Fruit fly (Drosophila melanogaster) whole organism, embryonic: ENCODE data around the gene Dic4.

Experiments
- Atf3 ChIP-seq: fragments of 200-800 bp; sonication (Bioruptor generic); optimal IDR thresholded peaks from 3 replicates; lab custom pipeline; 2016; ENCODE audit warnings: missing biosample characterization, missing genetic modification characterization
- Bdp1 ChIP-seq: fragments of 200-800 bp; sonication (Bioruptor generic); optimal IDR thresholded peaks from 3 replicates; lab custom pipeline; 2016; ENCODE audit warnings: missing biosample characterization, missing genetic modification characterization
- CG14050 ChIP-seq: fragments of 200-800 bp; sonication (Bioruptor generic); IDR thresholded peaks from 3 replicates; pipeline ENCODE4 v1.3.6; 2022; ENCODE audit warnings: missing biosample characterization, missing genetic modification characterization
- CG1602 ChIP-seq: fragments of 200-800 bp; sonication (Bioruptor generic); optimal IDR thresholded peaks from 3 replicates; lab custom pipeline; 2016; ENCODE audit warnings: missing biosample characterization, missing genetic modification characterization
- CG1647 ChIP-seq: fragments of 200-800 bp; sonication (Bioruptor generic); optimal IDR thresholded peaks from 3 replicates; lab custom pipeline; 2016; ENCODE audit warnings: missing biosample characterization, missing genetic modification characterization
- CG16815 ChIP-seq: fragments of 200-800 bp; sonication (Bioruptor generic); optimal IDR thresholded peaks from 3 replicates; lab custom pipeline; 2017; ENCODE audit warnings: missing biosample characterization, mild to moderate bottlenecking, missing genetic modification characterization
- CG1792 ChIP-seq: fragments of 200-800 bp; sonication (Bioruptor generic); optimal IDR thresholded peaks from 2 replicates; lab custom pipeline; 2016; ENCODE audit warnings: missing biosample characterization, missing genetic modification characterization
- CG1832 ChIP-seq: fragments of 200-800 bp; sonication (Bioruptor generic); optimal IDR thresholded peaks from 2 replicates; lab custom pipeline; 2017; ENCODE audit warnings: missing biosample characterization, mild to moderate bottlenecking, missing genetic modification characterization, inconsistent platforms
- CG2202 ChIP-seq: fragments of 200-800 bp; sonication (Bioruptor generic); optimal IDR thresholded peaks from 2 replicates; lab custom pipeline; 2018; ENCODE audit warnings: missing biosample characterization, mild to moderate bottlenecking, missing genetic modification characterization
- CG30020 ChIP-seq: fragments of 200-800 bp; optimal IDR thresholded peaks from 2 replicates; lab custom pipeline; 2019; ENCODE audit warnings: missing biosample characterization, mild to moderate bottlenecking, missing genetic modification characterization, moderate library complexity
- CG31388 ChIP-seq: fragments of 200-800 bp; sonication (Bioruptor generic); optimal IDR thresholded peaks from 2 replicates; lab custom pipeline; 2016; ENCODE audit warnings: missing biosample characterization, missing genetic modification characterization
- CG3726 ChIP-seq: fragments of 200-800 bp; sonication (Bioruptor generic); IDR thresholded peaks from 3 replicates; pipeline ENCODE4, ENCODE4 v1.3.6; 2022; ENCODE audit warnings: missing biosample characterization, missing genetic modification characterization
- CHES-1-like ChIP-seq: fragments of 200-800 bp; sonication (Bioruptor generic); optimal IDR thresholded peaks from 2 replicates; lab custom pipeline; 2016; ENCODE audit warnings: missing biosample characterization, missing genetic modification characterization
- Chrac-16 ChIP-seq: fragments of 200-800 bp; sonication (Bioruptor generic); optimal IDR thresholded peaks from 3 replicates; lab custom pipeline; 2016; ENCODE audit warnings: missing biosample characterization, missing genetic modification characterization
- CkIIα-i1 ChIP-seq: fragments of 200-800 bp; sonication (Bioruptor generic); IDR thresholded peaks from 2 replicates; pipeline ENCODE4 v1.3.6; 2022; ENCODE audit warnings: missing biosample characterization, missing genetic modification characterization
- Dad ChIP-seq: fragments of 200-800 bp; sonication (Bioruptor generic); optimal IDR thresholded peaks from 3 replicates; lab custom pipeline; 2016; ENCODE audit warnings: missing biosample characterization, missing genetic modification characterization
- Gsc ChIP-seq: fragments of 200-800 bp; sonication (Bioruptor generic); IDR thresholded peaks from 2 replicates; pipeline ENCODE4 v1.3.6; 2022; ENCODE audit warnings: missing biosample characterization, missing genetic modification characterization
- H15 ChIP-seq: fragments of 200-800 bp; sonication (Bioruptor generic); IDR thresholded peaks from 3 replicates; pipeline ENCODE4 v1.3.6; 2022; ENCODE audit warnings: missing biosample characterization, missing genetic modification characterization
- HHEX ChIP-seq: fragments of 200-800 bp; sonication (Bioruptor generic); optimal IDR thresholded peaks from 3 replicates; lab custom pipeline; 2017; ENCODE audit warnings: missing biosample characterization, mild to moderate bottlenecking, missing genetic modification characterization, missing genetic modification reagents
- Mrtf ChIP-seq: fragments of 200-800 bp; sonication (Bioruptor generic); IDR thresholded peaks from 3 replicates; pipeline ENCODE4 v1.3.6; 2022; ENCODE audit warnings: missing biosample characterization, missing genetic modification characterization
- NC2β ChIP-seq: fragments of 200-800 bp; sonication (Bioruptor generic); optimal IDR thresholded peaks from 2 replicates; lab custom pipeline; 2016; ENCODE audit warnings: missing biosample characterization, missing genetic modification characterization
- Nf-YA ChIP-seq: fragments of 200-800 bp; sonication (Bioruptor generic); IDR thresholded peaks from 2 replicates; pipeline ENCODE4 v1.3.6; 2022; ENCODE audit warnings: missing biosample characterization, missing genetic modification characterization
- Oaz ChIP-seq: fragments of 200-800 bp; sonication (Bioruptor generic); IDR thresholded peaks from 2 replicates; pipeline ENCODE4 v1.3.6; 2022; ENCODE audit warnings: missing biosample characterization, missing genetic modification characterization
- Oli ChIP-seq: fragments of 200-800 bp; sonication (Bioruptor generic); optimal IDR thresholded peaks from 2 replicates; lab custom pipeline; 2018; ENCODE audit warnings: missing biosample characterization, mild to moderate bottlenecking, missing genetic modification characterization, moderate library complexity
- Opbp ChIP-seq: fragments of 200-800 bp; sonication (Bioruptor generic); IDR thresholded peaks from 3 replicates; pipeline ENCODE4 v1.3.6; 2022; ENCODE audit warnings: missing biosample characterization, missing genetic modification characterization; ENCODE audit not compliant: partially characterized antibody
- Poxn ChIP-seq: fragments of 200-800 bp; sonication (Bioruptor generic); IDR thresholded peaks from 2 replicates; pipeline ENCODE4 v1.3.6; 2022; ENCODE audit warnings: missing biosample characterization, missing genetic modification characterization
- amos ChIP-seq: fragments of 200-800 bp; sonication (Bioruptor generic); IDR thresholded peaks from 2 replicates; pipeline ENCODE4 v1.3.6; 2022; ENCODE audit warnings: missing biosample characterization, missing genetic modification characterization; ENCODE audit not compliant: partially characterized antibody
- ap ChIP-seq: fragments of 200-800 bp; sonication (Bioruptor generic); IDR thresholded peaks from 2 replicates; pipeline ENCODE4 v1.3.6; 2022; ENCODE audit warnings: missing biosample characterization, missing genetic modification characterization
- bowl ChIP-seq: fragments of 200-800 bp; sonication (Bioruptor generic); IDR thresholded peaks from 2 replicates; pipeline ENCODE4 v1.3.6; 2022; ENCODE audit warnings: missing biosample characterization, missing genetic modification characterization
- br ChIP-seq: fragments of >200 bp; optimal IDR thresholded peaks from 2 replicates; lab custom pipeline; 2017
- bsh ChIP-seq, 2 experiments: fragments of 200-800 bp; sonication (Bioruptor generic); optimal IDR thresholded peaks; 2 replicates each; lab custom pipeline; 2017 to 2018; ENCODE audit warnings: mild to moderate bottlenecking in 2 of 2, missing biosample characterization in 2 of 2, missing genetic modification characterization in 2 of 2, moderate library complexity in 1 of 2
- cas ChIP-seq: fragments of 200-800 bp; sonication (Bioruptor generic); IDR thresholded peaks from 2 replicates; pipeline ENCODE4 v1.3.6; 2022; ENCODE audit warnings: missing biosample characterization, missing genetic modification characterization
- chm ChIP-seq: fragments of 200-800 bp; sonication (Bioruptor generic); IDR thresholded peaks from 2 replicates; pipeline ENCODE4 v1.3.6; 2022; ENCODE audit warnings: missing biosample characterization, missing genetic modification characterization
- chn ChIP-seq: fragments of 200-800 bp; sonication (Bioruptor generic); optimal IDR thresholded peaks from 2 replicates; lab custom pipeline; 2016; ENCODE audit warnings: missing biosample characterization, missing genetic modification characterization
- crp ChIP-seq, 2 experiments: fragments of 200-800 bp; sonication (Bioruptor generic); optimal IDR thresholded peaks; 2 replicates in 1 of 2; 3 replicates in 1 of 2; lab custom pipeline; 2017; ENCODE audit warnings: missing biosample characterization in 2 of 2, missing genetic modification characterization in 2 of 2, mild to moderate bottlenecking in 1 of 2, moderate library complexity in 1 of 2
- dmrt11E ChIP-seq: fragments of 200-800 bp; sonication (Bioruptor generic); optimal IDR thresholded peaks from 3 replicates; lab custom pipeline; 2018; ENCODE audit warnings: missing biosample characterization, mild to moderate bottlenecking, missing genetic modification characterization, moderate library complexity
- dmrt99B ChIP-seq: fragments of 200-800 bp; sonication (Bioruptor generic); optimal IDR thresholded peaks from 2 replicates; lab custom pipeline; 2018; ENCODE audit warnings: missing biosample characterization, mild to moderate bottlenecking, missing genetic modification characterization, moderate library complexity
- ems ChIP-seq: fragments of 200-800 bp; sonication (Bioruptor generic); optimal IDR thresholded peaks from 3 replicates; lab custom pipeline; 2016; ENCODE audit warnings: missing biosample characterization, missing genetic modification characterization
- en ChIP-seq: fragments of 200-800 bp; sonication (Bioruptor generic); optimal IDR thresholded peaks from 2 replicates; lab custom pipeline; 2016; ENCODE audit warnings: missing biosample characterization, missing genetic modification characterization
- fd3F ChIP-seq: fragments of 200-800 bp; sonication (Bioruptor generic); optimal IDR thresholded peaks from 2 replicates; lab custom pipeline; 2018; ENCODE audit warnings: missing biosample characterization, mild to moderate bottlenecking, missing genetic modification characterization, moderate library complexity
- her ChIP-seq: fragments of 200-800 bp; sonication (Bioruptor generic); optimal IDR thresholded peaks from 2 replicates; lab custom pipeline; 2016; ENCODE audit warnings: missing biosample characterization, missing genetic modification characterization
- nmo ChIP-seq: fragments of 200-800 bp; sonication (Bioruptor generic); optimal IDR thresholded peaks from 2 replicates; lab custom pipeline; 2018; ENCODE audit warnings: missing biosample characterization, mild to moderate bottlenecking, missing genetic modification characterization, moderate library complexity
- oc ChIP-seq: fragments of 200-800 bp; sonication (Bioruptor generic); optimal IDR thresholded peaks from 2 replicates; lab custom pipeline; 2018; ENCODE audit warnings: missing biosample characterization, mild to moderate bottlenecking, missing genetic modification characterization, moderate library complexity
- odd ChIP-seq: fragments of 200-800 bp; sonication (Bioruptor generic); optimal IDR thresholded peaks from 2 replicates; lab custom pipeline; 2017; ENCODE audit warnings: missing biosample characterization, mild to moderate bottlenecking, missing genetic modification characterization
- onecut ChIP-seq: fragments of 200-800 bp; sonication (Bioruptor generic); IDR thresholded peaks from 2 replicates; pipeline ENCODE4 v1.3.6; 2022; ENCODE audit warnings: missing biosample characterization, missing genetic modification characterization
- rib ChIP-seq: fragments of 200-800 bp; sonication (Bioruptor generic); IDR thresholded peaks from 2 replicates; pipeline ENCODE4 v1.3.6; 2022; ENCODE audit warnings: missing biosample characterization, missing genetic modification characterization
- tll ChIP-seq, 2 experiments: fragments of 200-800 bp in 1 of 2; fragments of >200 bp in 1 of 2; sonication (Bioruptor generic) in 1 of 2; optimal IDR thresholded peaks; 2 replicates each; lab custom pipeline; 2017 to 2019; ENCODE audit warnings: missing biosample characterization in 2 of 2, missing genetic modification characterization in 2 of 2, mild to moderate bottlenecking in 1 of 2, moderate library complexity in 1 of 2
- tna ChIP-seq: fragments of 200-800 bp; sonication (Bioruptor generic); IDR thresholded peaks from 2 replicates; pipeline ENCODE4 v1.3.6; 2022; ENCODE audit warnings: missing biosample characterization, missing genetic modification characterization; ENCODE audit not compliant: partially characterized antibody
- ttk ChIP-seq: fragments of 200-800 bp; sonication (Bioruptor generic); IDR thresholded peaks from 2 replicates; pipeline ENCODE4 v2.1.2; 2022; ENCODE audit warnings: missing biosample characterization, missing genetic modification characterization
- unc-4 ChIP-seq: fragments of 200-800 bp; sonication (Bioruptor generic); IDR thresholded peaks from 2 replicates; pipeline ENCODE4 v1.3.6; 2022; ENCODE audit warnings: missing biosample characterization, missing genetic modification characterization; ENCODE audit not compliant: partially characterized antibody

Dic4 gene

DNA sequence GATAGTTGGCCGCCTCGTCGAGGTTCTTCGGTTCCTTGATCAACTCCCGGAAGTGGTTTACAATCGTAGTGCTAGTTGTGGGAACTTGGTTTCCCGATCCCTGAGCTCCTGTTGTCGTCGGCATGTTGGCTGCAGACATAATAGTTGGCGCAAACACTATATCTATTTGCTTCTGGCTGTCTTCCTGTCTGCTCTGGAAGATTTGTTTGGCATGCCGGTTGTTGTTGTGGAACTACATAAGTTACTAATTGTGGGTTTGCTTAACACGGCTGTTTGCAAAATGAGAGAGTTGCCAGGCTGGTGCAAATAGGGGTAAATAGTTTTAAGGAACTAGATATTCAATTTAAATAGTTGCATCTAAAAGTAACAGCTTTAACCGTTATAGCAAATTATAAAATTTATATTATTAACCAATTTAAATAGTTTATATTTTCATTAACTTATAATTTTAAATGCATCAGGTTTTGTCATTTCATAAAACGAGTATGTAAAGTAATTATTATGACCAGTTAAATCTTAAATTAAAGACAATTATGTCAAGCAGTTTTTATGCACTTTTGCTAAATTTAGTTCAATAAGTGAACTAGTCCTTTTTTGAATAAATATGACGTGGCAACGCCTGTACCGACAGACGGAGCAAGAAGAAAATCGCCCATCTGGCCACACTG, 16.5 kb downstream of the Dic4 start, which contains the start of the genes Sgf11 and CG32202 (continued):
- TF ChIP-seq tna (GFP tag; lab: Robert Waterston, UW) (no peak), odd (GFP tag; lab: Kevin White, UChicago) (peak; percentile 28), br (lab: Kevin White, UChicago) (no peak), CG30020 (tag; lab: Kevin White, UChicago) (peak; percentile 73), ems (no peak), Gsc (GFP tag; lab: Robert Waterston, UW) (no peak), H15 (GFP tag; lab: Robert Waterston, UW) (no peak), en (no peak), Poxn (GFP tag; lab: Robert Waterston, UW) (no peak), oc (tag; lab: Kevin White, UChicago) (no peak), CG1832 (GFP tag; lab: Kevin White, UChicago) (no peak), dmrt99B (no peak), CG16815 (GFP tag; lab: Kevin White, UChicago) (peak; percentile 47), onecut (GFP tag; lab: Robert Waterston, UW) (0 out of 2 replicates have a peak, but pooled peaks have one; percentile 18), CG1792 (GFP tag; lab: Kevin White, UChicago) (no peak), ttk (GFP tag; lab: Robert Waterston, UW) (no peak), CG1602 (peak; percentile 70), ap (GFP tag; lab: Robert Waterston, UW) (no peak), Dad (GFP tag; lab: Kevin White, UChicago) (no peak), CG2202 (tag; lab: Kevin White, UChicago) (peak; percentile 23), amos (GFP tag; lab: Robert Waterston, UW) (peak; percentile 34; the same call in 1 of the 2 replicates), CG31388 (GFP tag; lab: Kevin White, UChicago) (no peak), unc-4 (GFP tag; lab: Robert Waterston, UW) (no peak), CG3726 (GFP tag; lab: Robert Waterston, UW) (no peak), CG14050 (peak; percentile 47; the same call in 1 of the 3 replicates), rib (GFP tag; lab: Robert Waterston, UW) (no peak), CHES-1-like (GFP tag; lab: Kevin White, UChicago) (peak; percentile 8), NC2β (GFP tag; lab: Kevin White, UChicago) (peak; percentile 11), CkIIα-i1 (GFP tag; lab: Robert Waterston, UW) (no peak), nmo (GFP tag; lab: Kevin White, UChicago) (peak; percentile 85), Opbp (GFP tag; lab: Robert Waterston, UW) (no peak), chn (GFP tag; lab: Kevin White, UChicago) (no peak), Nf-YA (GFP tag; lab: Robert Waterston, UW) (no peak), cas (no peak), tll (GFP tag; optimal IDR thresholded peaks at IDR 0.05; lab: Kevin White, UChicago) (no peak), Bdp1 (no peak), Atf3 (GFP tag; lab: Kevin White, UChicago) (no peak), HHEX (GFP tag; lab: Kevin White, UChicago) (peak; percentile 41), chm (GFP tag; lab: Robert Waterston, UW) (no peak), CG1647 (GFP tag; lab: Kevin White, UChicago) (no peak), bsh (GFP tag; optimal IDR thresholded peaks at IDR 0.05; lab: Kevin White, UChicago) (peak in 1 of 2 experiments; percentile 63), Mrtf (GFP tag; lab: Robert Waterston, UW) (no peak), Oaz (no peak), Oli (tag; lab: Kevin White, UChicago) (peak; percentile 55), bowl (GFP tag; lab: Robert Waterston, UW) (no peak), dmrt11E (tag; lab: Kevin White, UChicago) (peak; percentile 73), fd3F (peak; percentile 53), her (GFP tag; lab: Kevin White, UChicago) (no peak), crp (GFP tag; optimal IDR thresholded peaks at IDR 0.05; lab: Kevin White, UChicago) (peak in 1 of 2 experiments; percentile 55), Chrac-16 (peak; percentile 40)
